Worm (Caenorhabditis elegans): ENCODE data around the gene pcf-11.
A peak's percentile ranks its signal among the peaks of the same experiment; 100 is the strongest.
"Not testable (repeated sequence)": the region's sequence is repeated elsewhere in the genome, so short reads cannot be mapped to it uniquely, and the experiment has no call there.

pcf-11 gene

ce11 chrIII:5024393-5024964 is at the start of gene pcf-11:
TSS of gene pcf-11 (plus strand) at chrIII:5024914.
- TF ChIP-seq dao-5 (tag; optimal IDR thresholded peaks at IDR 0.05) (no peak), W03F9.2 (tag; optimal IDR thresholded peaks at IDR 0.05) (peak; percentile 34), him-1 (tag; optimal IDR thresholded peaks at IDR 0.05) (no peak)

- not testable (repeated sequence) for TF ChIP-seq W03F9.2, dao-5, him-1 (tag; optimal IDR thresholded peaks at IDR 0.05)
Measured at ce11 chrIII:4980367-4980766, 44.3 kb upstream of the pcf-11 start, which contains the start of gene C27F2.6. TSS of gene C27F2.6 (minus strand) at chrIII:4980467.

ce11 chrIII:4983961-4984360 is 40.8 kb upstream of the pcf-11 start:
- TF ChIP-seq W03F9.2 (tag; optimal IDR thresholded peaks at IDR 0.05): no peak
- no peak for TF ChIP-seq him-1 (tag; optimal IDR thresholded peaks at IDR 0.05)

- TF ChIP-seq dao-5 (tag; optimal IDR thresholded peaks at IDR 0.05) (no peak), W03F9.2 (tag; optimal IDR thresholded peaks at IDR 0.05) (no peak), him-1 (tag; optimal IDR thresholded peaks at IDR 0.05) (no peak)
Measured at ce11 chrIII:4984444-4985086, 40.1 kb upstream of the pcf-11 start, which contains the start of gene C27F2.7. TSS of gene C27F2.7 (minus strand) at chrIII:4984494.

ce11 chrIII:4986790-4987259 is 37.9 kb upstream of the pcf-11 start, which contains the start of the genes C27F2.10 and wdr-60:
TSS of gene C27F2.10 (minus strand) at chrIII:4986898.
TSS of gene wdr-60 (plus strand) at chrIII:4987209.
- TF ChIP-seq dao-5 (tag; optimal IDR thresholded peaks at IDR 0.05) (no peak), him-1 (tag; optimal IDR thresholded peaks at IDR 0.05) (no peak), W03F9.2 (tag; optimal IDR thresholded peaks at IDR 0.05) (no peak)

ce11 chrIII:4987666-4988065 is 37.0 kb upstream of the pcf-11 start:
- TF ChIP-seq W03F9.2 (tag; optimal IDR thresholded peaks at IDR 0.05) (no peak), him-1 (tag; optimal IDR thresholded peaks at IDR 0.05) (no peak), dao-5 (tag; optimal IDR thresholded peaks at IDR 0.05) (no peak)

- TF ChIP-seq dao-5 (tag; optimal IDR thresholded peaks at IDR 0.05) (no peak), him-1 (tag; optimal IDR thresholded peaks at IDR 0.05) (no peak), W03F9.2 (tag; optimal IDR thresholded peaks at IDR 0.05) (no peak)
Measured at ce11 chrIII:4998111-4998859, 26.4 kb upstream of the pcf-11 start, which contains the start of gene tmem-131. TSS of gene tmem-131 (minus strand) at chrIII:4998161.

- TF ChIP-seq W03F9.2 (tag; optimal IDR thresholded peaks at IDR 0.05): no peak
- no peak for TF ChIP-seq him-1 (tag; optimal IDR thresholded peaks at IDR 0.05)
- no peak for TF ChIP-seq dao-5 (tag; optimal IDR thresholded peaks at IDR 0.05)
Measured at ce11 chrIII:4998956-4999425, 25.7 kb upstream of the pcf-11 start, which contains the start of gene smcr-8. TSS of gene smcr-8 (plus strand) at chrIII:4999375.

ce11 chrIII:5002231-5002630 is 22.5 kb upstream of the pcf-11 start, which contains the start of gene R144.10:
TSS of gene R144.10 (minus strand) at chrIII:5002331.
- TF ChIP-seq him-1 (tag; optimal IDR thresholded peaks at IDR 0.05) (no peak), W03F9.2 (tag; optimal IDR thresholded peaks at IDR 0.05) (no peak), dao-5 (tag; optimal IDR thresholded peaks at IDR 0.05) (no peak)

ce11 chrIII:5004621-5005020 is 20.1 kb upstream of the pcf-11 start, which contains the start of gene R144.6:
TSS of gene R144.6 (minus strand) at chrIII:5004721.
- TF ChIP-seq dao-5 (tag; optimal IDR thresholded peaks at IDR 0.05): no peak
- TF ChIP-seq him-1 (tag; optimal IDR thresholded peaks at IDR 0.05): no peak
- TF ChIP-seq W03F9.2 (tag; optimal IDR thresholded peaks at IDR 0.05): no peak

ce11 chrIII:5006881-5007280 is 17.8 kb upstream of the pcf-11 start, which contains the start of gene R144.12:
TSS of gene R144.12 (minus strand) at chrIII:5006981.
- TF ChIP-seq dao-5 (tag; optimal IDR thresholded peaks at IDR 0.05) (no peak), W03F9.2 (tag; optimal IDR thresholded peaks at IDR 0.05) (no peak), him-1 (tag; optimal IDR thresholded peaks at IDR 0.05) (no peak)

- TF ChIP-seq dao-5 (tag; optimal IDR thresholded peaks at IDR 0.05) (no peak), him-1 (tag; optimal IDR thresholded peaks at IDR 0.05) (no peak), W03F9.2 (tag; optimal IDR thresholded peaks at IDR 0.05) (no peak)
Measured at ce11 chrIII:5008730-5009129, 16.0 kb upstream of the pcf-11 start, which contains the start of gene R144.11. TSS of gene R144.11 (minus strand) at chrIII:5008830.

ce11 chrIII:5010723-5011122 is 14.0 kb upstream of the pcf-11 start:
- TF ChIP-seq dao-5 (tag; optimal IDR thresholded peaks at IDR 0.05) (no peak), W03F9.2 (tag; optimal IDR thresholded peaks at IDR 0.05) (no peak), him-1 (tag; optimal IDR thresholded peaks at IDR 0.05) (no peak)
